Worm (Caenorhabditis elegans) whole organism, L4 larva: ENCODE measurements around the gene B0034.4.
"Not testable (repeated sequence)": the region's sequence is repeated elsewhere in the genome, so short reads cannot be mapped to it uniquely, and the experiment has no call there.

Source experiments
- ZK546.5 ChIP-seq, 2 experiments: sonication (generic microtip); optimal IDR thresholded peaks; 2 replicates each; lab custom pipeline; 2017; ENCODE audit warnings: missing biosample characterization in 2 of 2, missing genetic modification characterization in 2 of 2
- ama-1 ChIP-seq: fragments of 150-350 bp; optimal IDR thresholded peaks from 2 replicates; lab custom pipeline; 2014; ENCODE audit warnings: inconsistent platforms, mixed read lengths
- ceh-28 ChIP-seq: fragments of 150-350 bp; optimal IDR thresholded peaks from 2 replicates; lab custom pipeline; 2014; ENCODE audit warnings: missing biosample characterization, missing genetic modification reagents, missing genetic modification characterization
- ctbp-1 ChIP-seq: fragments of 200-800 bp; sonication (Bioruptor generic); IDR thresholded peaks from 2 replicates; pipeline ENCODE4 v1.3.6; 2022; ENCODE audit warnings: missing genetic modification reagents, missing genetic modification characterization, missing compliant biosample characterization
- fkh-10 ChIP-seq: fragments of 150-350 bp; optimal IDR thresholded peaks from 2 replicates; lab custom pipeline; 2014; ENCODE audit warnings: missing biosample characterization, missing genetic modification reagents, missing genetic modification characterization
- nhr-76 ChIP-seq: fragments of 150-350 bp; optimal IDR thresholded peaks from 2 replicates; lab custom pipeline; 2014; ENCODE audit warnings: missing biosample characterization, missing genetic modification characterization
- tra-1 ChIP-seq: fragments of 200-800 bp; sonication (Bioruptor generic); IDR thresholded peaks from 2 replicates; pipeline ENCODE4 v1.3.6; 2022; ENCODE audit warnings: missing genetic modification reagents, missing genetic modification characterization, missing compliant biosample characterization
- unc-39 ChIP-seq: sonication (generic microtip); optimal IDR thresholded peaks from 2 replicates; lab custom pipeline; 2017; ENCODE audit warnings: missing biosample characterization, missing genetic modification characterization

DNA sequence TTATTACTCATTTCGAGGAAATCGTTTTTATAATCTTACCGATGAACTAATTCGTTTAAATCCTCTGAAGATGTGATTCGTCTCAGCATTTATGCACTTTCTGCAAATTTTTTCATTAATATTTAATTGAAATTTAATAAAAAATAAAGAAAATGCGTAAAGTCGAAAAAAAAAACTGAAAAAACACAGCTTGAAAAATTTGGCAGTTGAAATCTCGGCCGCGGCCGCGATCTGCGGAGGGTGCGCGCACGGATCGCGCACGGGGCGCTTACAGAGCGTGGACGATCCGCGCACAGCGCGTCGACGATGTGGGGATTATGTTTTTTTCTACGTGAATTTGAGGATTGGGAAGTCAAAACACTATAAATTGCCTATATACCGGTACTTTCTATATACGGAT, 39.6 kb upstream of the B0034.4 start, which contains the start of gene ZK84.4:
- TF ChIP-seq nhr-76 (tag; lab: Kevin White, UChicago); fkh-10; ctbp-1 (GFP tag; lab: Robert Waterston, UW); ZK546.5 (tag; optimal IDR thresholded peaks at IDR 0.05; lab: Kevin White, UChicago); tra-1 (GFP tag; lab: Robert Waterston, UW); unc-39 (tag; lab: Kevin White, UChicago); ama-1 (lab: Kevin White, UChicago); ceh-28 (tag; lab: Kevin White, UChicago): not testable (repeated sequence)
